Fruit fly (Drosophila melanogaster) whole organism, adult: ENCODE measurements around the gene CG33108.

Experiments used
- CG5204 ChIP-seq: fragments of 200-800 bp; sonication (Bioruptor generic); optimal IDR thresholded peaks from 2 replicates; lab custom pipeline; 2016; ENCODE audit warnings: missing biosample characterization, missing genetic modification characterization
- CG7101 ChIP-seq: fragments of 200-800 bp; sonication (Bioruptor generic); optimal IDR thresholded peaks from 2 replicates; lab custom pipeline; 2018; ENCODE audit warnings: missing biosample characterization, mild to moderate bottlenecking, missing genetic modification characterization, moderate library complexity
- Clk ChIP-seq: fragments of 200-800 bp; sonication (Bioruptor generic); optimal IDR thresholded peaks from 2 replicates; lab custom pipeline; 2017; ENCODE audit warnings: missing biosample characterization, missing genetic modification characterization
- Hr96 ChIP-seq: fragments of 200-800 bp; sonication (Bioruptor generic); optimal IDR thresholded peaks from 2 replicates; lab custom pipeline; 2016; ENCODE audit warnings: missing biosample characterization, missing genetic modification characterization
- Mnt ChIP-seq: fragments of 200-800 bp; sonication (Bioruptor generic); optimal IDR thresholded peaks from 2 replicates; lab custom pipeline; 2016; ENCODE audit warnings: missing biosample characterization, mild to moderate bottlenecking, missing genetic modification characterization
- bab1 ChIP-seq: fragments of 200-800 bp; sonication (Bioruptor generic); optimal IDR thresholded peaks from 3 replicates; lab custom pipeline; 2019; ENCODE audit warnings: missing biosample characterization, mild to moderate bottlenecking, missing genetic modification characterization, moderate library complexity
- toe ChIP-seq: fragments of 200-800 bp; sonication (Bioruptor generic); optimal IDR thresholded peaks from 2 replicates; lab custom pipeline; 2016; ENCODE audit warnings: missing biosample characterization, missing genetic modification characterization

DNA sequence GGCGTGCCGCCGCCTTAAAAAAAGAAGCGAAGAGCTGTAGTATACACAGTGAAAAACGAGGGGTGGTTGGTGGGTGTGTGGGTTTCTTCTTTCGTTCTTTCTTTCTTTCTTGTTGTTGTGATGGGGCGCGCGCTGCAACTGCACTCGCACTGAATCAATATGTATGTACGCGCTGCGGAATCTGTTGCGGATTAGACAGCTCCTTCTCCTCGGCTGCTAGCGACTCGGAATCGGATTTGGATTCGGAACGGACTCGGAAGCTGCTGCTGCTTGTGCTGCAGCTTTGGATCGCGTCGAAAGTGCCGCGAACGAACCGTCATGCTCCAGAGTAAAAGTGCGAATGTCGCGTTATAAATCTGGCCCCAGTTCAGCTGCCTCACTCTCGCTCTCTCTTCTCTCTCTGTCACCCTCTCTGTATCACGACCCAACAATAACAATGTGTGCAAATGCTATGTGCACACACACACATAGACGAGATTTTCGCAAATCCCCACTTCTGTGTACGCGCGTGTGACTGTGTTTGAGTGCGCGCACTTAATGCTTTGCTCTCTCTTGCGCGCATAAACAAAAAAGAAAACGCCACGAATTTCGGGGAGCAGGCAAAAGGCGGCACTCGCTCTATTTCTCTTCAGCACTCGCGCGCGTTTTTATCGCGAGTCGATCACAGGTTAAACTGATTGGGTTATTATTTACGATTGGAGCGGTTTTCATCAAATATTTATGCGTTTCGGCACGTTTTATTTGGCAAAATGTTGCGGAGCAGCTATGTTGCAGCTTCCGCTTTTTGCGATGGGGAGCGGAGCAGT, 35.8 kb downstream of the CG33108 start:
- TF ChIP-seq toe: no peak
- peak; percentile 31 for TF ChIP-seq CG7101 (tag; lab: Kevin White, UChicago)
- no peak for TF ChIP-seq Clk (GFP tag; lab: Kevin White, UChicago)
- TF ChIP-seq bab1 (GFP tag; lab: Kevin White, UChicago): peak; percentile 20
- TF ChIP-seq Hr96 (GFP tag; lab: Kevin White, UChicago): no peak
- peak; percentile 69 for TF ChIP-seq Mnt (GFP tag; lab: Kevin White, UChicago)
- TF ChIP-seq CG5204 (GFP tag; lab: Kevin White, UChicago): no peak
